Worm (Caenorhabditis elegans): ENCODE data around the gene rib-2.
A peak's percentile ranks its signal among the peaks of the same experiment; 100 is the strongest.

rib-2 gene

ce11 chrIII:10747620-10748479, 5.2 kb downstream of the rib-2 start, which contains the start of the genes ran-1 and dkc-1:
ran-1 (minus strand) TSS chrIII:10747728.
dkc-1 (plus strand) TSS chrIII:10748429.
- TF ChIP-seq lin-39 (tag; optimal IDR thresholded peaks at IDR 0.05) (no peak), tlp-1 (tag; optimal IDR thresholded peaks at IDR 0.05) (no peak), ces-1 (GFP tag; optimal IDR thresholded peaks at IDR 0.05) (no peak), C04F5.9 (tag; optimal IDR thresholded peaks at IDR 0.05) (no peak), nhr-47 (tag; optimal IDR thresholded peaks at IDR 0.05) (peak; percentile 47), isw-1 (GFP tag; IDR thresholded peaks at IDR 0.05) (peak; percentile 23), sup-37 (GFP tag; optimal IDR thresholded peaks at IDR 0.05) (no peak), lin-14 (GFP tag; optimal IDR thresholded peaks at IDR 0.05) (peak; percentile 68), nhr-20 (tag; optimal IDR thresholded peaks at IDR 0.05) (peak; percentile 55), fkh-8 (tag; optimal IDR thresholded peaks at IDR 0.05) (peak; percentile 73), hpl-2 (GFP tag; optimal IDR thresholded peaks at IDR 0.05) (no peak), skn-1 (tag; optimal IDR thresholded peaks at IDR 0.05) (peak; percentile 30), nhr-28 (tag; optimal IDR thresholded peaks at IDR 0.05) (no peak), xbp-1 (tag; optimal IDR thresholded peaks at IDR 0.05) (peak; percentile 55), lin-13 (GFP tag; optimal IDR thresholded peaks at IDR 0.05) (peak; percentile 16), snu-23 (GFP tag; optimal IDR thresholded peaks at IDR 0.05) (peak; percentile 78), pag-3 (tag; optimal IDR thresholded peaks at IDR 0.05; ENCODE audit: borderline replicate concordance, insufficient read depth) (no peak), C16A3.4 (tag; optimal IDR thresholded peaks at IDR 0.05) (peak; percentile 57), nhr-84 (tag; optimal IDR thresholded peaks at IDR 0.05) (no peak), nhr-76 (tag; optimal IDR thresholded peaks at IDR 0.05) (no peak), nhr-90 (tag; optimal IDR thresholded peaks at IDR 0.05; ENCODE audit: poor library complexity) (peak; percentile 19), irx-1 (tag; optimal IDR thresholded peaks at IDR 0.05) (peak; percentile 35), efl-3 (GFP tag; optimal IDR thresholded peaks at IDR 0.05) (no peak), dsc-1 (tag; optimal IDR thresholded peaks at IDR 0.05) (peak; percentile 19), fkh-4 (tag; optimal IDR thresholded peaks at IDR 0.05; ENCODE audit: borderline replicate concordance) (no peak), sox-4 (tag; optimal IDR thresholded peaks at IDR 0.05) (no peak), snpc-4 (tag; optimal IDR thresholded peaks at IDR 0.05) (peak; percentile 42), jun-1 (tag; optimal IDR thresholded peaks at IDR 0.05) (peak; percentile 42), tbx-2 (tag; optimal IDR thresholded peaks at IDR 0.05) (peak; percentile 53), ceh-8 (GFP tag; optimal IDR thresholded peaks at IDR 0.05) (no peak), ztf-4 (tag; optimal IDR thresholded peaks at IDR 0.05) (no peak), fkh-10 (GFP tag; optimal IDR thresholded peaks at IDR 0.05) (no peak), ceh-82 (tag; optimal IDR thresholded peaks at IDR 0.05) (peak; percentile 31 to 70 (median 35)), nhr-19 (GFP tag; conservative IDR thresholded peaks at IDR 0.05) (peak; percentile 38), egl-13 (tag; optimal IDR thresholded peaks at IDR 0.05) (no peak), fos-1 (tag; optimal IDR thresholded peaks at IDR 0.05) (no peak), nhr-85 (tag) (peak; percentile 78), nhr-11 (tag; optimal IDR thresholded peaks at IDR 0.05) (no peak), ceh-88 (GFP tag; IDR thresholded peaks at IDR 0.05) (no peak), unc-62 (GFP tag; optimal IDR thresholded peaks at IDR 0.05) (no peak), hlh-17 (GFP tag; optimal IDR thresholded peaks at IDR 0.05; ENCODE audit: borderline replicate concordance) (no peak), lir-3 (tag; optimal IDR thresholded peaks at IDR 0.05; ENCODE audit: poor library complexity) (no peak), efl-1 (optimal IDR thresholded peaks at IDR 0.05) (peak; percentile 81 to 86), efl-1 (GFP tag; optimal IDR thresholded peaks at IDR 0.05 in 1 of 2) (peak; percentile 85 to 96), unc-130 (tag; optimal IDR thresholded peaks at IDR 0.05) (peak; percentile 57), grh-1 (GFP tag; IDR thresholded peaks at IDR 0.05) (no peak), ceh-90 (tag; optimal IDR thresholded peaks at IDR 0.05) (no peak), aly-2 (tag; optimal IDR thresholded peaks at IDR 0.05) (no peak), unc-30 (tag; optimal IDR thresholded peaks at IDR 0.05) (no peak), nhr-237 (tag; optimal IDR thresholded peaks at IDR 0.05) (no peak), sptf-1 (tag; optimal IDR thresholded peaks at IDR 0.05) (no peak), hlh-4 (tag; optimal IDR thresholded peaks at IDR 0.05) (no peak)

All from whole organism, L1 larva.